Worm (Caenorhabditis elegans): ENCODE data around the gene sec-3.

The sec-3 gene

DNA sequence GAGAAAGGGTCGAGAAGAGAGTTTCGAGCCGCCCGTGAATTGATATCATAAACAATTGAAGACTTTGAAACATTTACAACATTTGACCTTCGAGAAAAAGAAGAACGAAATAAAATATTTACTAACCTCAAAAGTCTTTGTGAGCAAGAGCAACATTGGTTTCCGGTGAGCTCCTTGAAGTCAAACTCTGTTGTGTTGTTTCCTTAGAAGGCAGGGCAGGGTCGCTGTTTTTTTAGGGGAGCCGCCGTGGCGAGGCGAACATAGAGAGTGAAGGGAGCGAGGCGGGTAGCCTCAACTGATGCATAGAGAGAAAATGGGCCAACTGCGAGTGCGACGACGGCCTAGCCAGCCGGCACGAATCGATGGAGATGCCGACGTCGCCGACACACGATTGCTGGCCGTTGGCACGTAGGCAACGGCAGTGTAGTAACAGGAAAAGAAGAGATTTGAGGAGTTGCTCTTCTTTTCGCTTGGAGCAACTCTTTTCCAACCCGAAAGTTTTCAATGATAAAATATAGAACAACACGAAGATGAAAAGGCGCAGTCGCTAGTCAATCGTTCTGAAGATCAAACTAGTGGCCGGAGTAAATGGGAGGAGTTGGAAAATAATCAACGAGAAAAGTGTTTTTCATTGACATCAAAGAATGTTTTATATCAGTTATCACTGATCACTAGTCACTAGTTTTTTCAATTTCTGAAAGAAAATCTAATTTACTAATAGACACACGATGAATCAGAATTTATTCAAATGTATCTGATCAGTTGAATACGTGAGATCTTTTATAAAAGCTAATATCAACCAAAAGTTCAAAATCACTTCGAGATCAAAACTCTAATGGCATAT is 16.6 kb upstream of the sec-3 start, which contains the start of gene mai-1 (continued):
- TF ChIP-seq ceh-44 (GFP tag; IDR thresholded peaks at IDR 0.05) (no peak), ceh-62 (tag; optimal IDR thresholded peaks at IDR 0.05) (no peak), spr-3 (GFP tag; optimal IDR thresholded peaks at IDR 0.05) (peak; percentile 37), nhr-111 (GFP tag; optimal IDR thresholded peaks at IDR 0.05) (no peak), daf-19 (GFP tag; conservative IDR thresholded peaks at IDR 0.05) (0 out of 2 replicates have a peak, but pooled peaks have one; percentile 36), nhr-237 (tag; optimal IDR thresholded peaks at IDR 0.05) (no peak), T20F7.1 (GFP tag; optimal IDR thresholded peaks at IDR 0.05) (no peak), pqm-1 (tag; optimal IDR thresholded peaks at IDR 0.05) (peak; percentile 29), Y75B8A.6 (GFP tag; IDR thresholded peaks at IDR 0.05) (0 out of 2 replicates have a peak, but pooled peaks have one; percentile 40), zfp-2 (tag; optimal IDR thresholded peaks at IDR 0.05) (no peak)

DNA sequence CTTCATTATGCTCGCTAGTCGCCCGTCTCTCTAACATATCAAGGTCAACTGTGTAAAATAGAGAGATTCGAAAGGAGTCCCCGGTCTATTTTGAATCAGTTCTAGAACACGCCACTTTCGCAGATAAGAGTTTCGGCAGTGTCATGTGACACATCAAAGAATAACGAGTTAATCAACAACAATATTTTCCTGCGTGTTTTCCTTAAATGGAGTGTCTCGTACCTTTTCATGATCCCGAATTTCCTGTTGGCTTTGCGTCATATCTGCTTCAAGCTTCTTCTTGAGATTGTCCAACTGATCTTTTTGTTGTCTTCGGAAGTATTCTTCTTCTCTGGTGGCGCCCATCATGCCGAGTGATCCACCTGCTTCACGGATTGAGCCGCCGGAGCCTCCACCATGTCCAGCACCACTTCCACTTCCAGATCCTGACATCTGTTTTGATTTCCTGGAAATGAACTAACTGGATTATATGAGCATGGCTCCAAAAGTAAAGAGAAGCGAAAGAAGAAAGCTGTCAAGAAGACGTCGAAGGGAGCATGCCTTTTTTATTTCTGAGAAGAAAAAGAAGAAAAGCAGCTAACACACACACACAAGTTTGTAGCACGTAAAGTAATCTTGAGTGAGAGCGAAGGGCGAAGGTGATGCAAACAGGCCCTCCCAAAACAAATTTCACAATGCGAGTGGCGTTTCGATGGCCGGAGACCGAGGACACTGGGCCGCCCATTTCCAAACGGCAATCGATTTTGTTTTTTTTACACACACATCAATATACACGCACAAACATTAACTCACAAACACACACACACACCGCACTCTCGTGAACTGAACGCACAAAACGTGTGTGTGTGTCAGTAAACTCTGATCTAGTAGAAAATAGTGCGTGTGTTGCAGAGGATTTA is 15.7 kb upstream of the sec-3 start:
- TF ChIP-seq lin-15B (tag; optimal IDR thresholded peaks at IDR 0.05) (no peak), nhr-42 (GFP tag; IDR thresholded peaks at IDR 0.05) (no peak), mep-1 (tag; optimal IDR thresholded peaks at IDR 0.05) (no peak), nhr-41 (GFP tag; IDR thresholded peaks at IDR 0.05) (no peak), php-3 (GFP tag; IDR thresholded peaks at IDR 0.05) (peak; percentile 51; the same call in 1 of the 2 replicates), mes-2 (tag; optimal IDR thresholded peaks at IDR 0.05; ENCODE audit: poor library complexity, severe bottlenecking) (peak; percentile 24), dmd-9 (GFP tag; IDR thresholded peaks at IDR 0.05) (no peak), attf-4 (tag; optimal IDR thresholded peaks at IDR 0.05) (no peak), aha-1 (tag) (peak; percentile 89), zip-11 (GFP tag; IDR thresholded peaks at IDR 0.05) (no peak), Y5F2A.4 (GFP tag; optimal IDR thresholded peaks at IDR 0.05) (no peak), daf-12 (tag; optimal IDR thresholded peaks at IDR 0.05) (no peak), Y75B8A.6 (GFP tag; IDR thresholded peaks at IDR 0.05) (no peak; the same call in 1 of the 2 replicates), madf-9 (GFP tag; conservative IDR thresholded peaks at IDR 0.05) (no peak), ceh-62 (tag; optimal IDR thresholded peaks at IDR 0.05) (no peak), ztf-7 (tag; optimal IDR thresholded peaks at IDR 0.05) (no peak), unc-62 (GFP tag; optimal IDR thresholded peaks at IDR 0.05 in 1 of 2) (peak in 1 of 2 experiments; percentile 93), unc-62 (tag; optimal IDR thresholded peaks at IDR 0.05) (no peak), daf-16 (GFP tag; optimal IDR thresholded peaks at IDR 0.05) (peak in 1 of 2 experiments; percentile 49), daf-16 (tag; optimal IDR thresholded peaks at IDR 0.05) (peak; percentile 88), sdz-12 (GFP tag; optimal IDR thresholded peaks at IDR 0.05) (no peak), hlh-11 (tag; optimal IDR thresholded peaks at IDR 0.05) (peak; percentile 63), lim-7 (GFP tag; IDR thresholded peaks at IDR 0.05) (no peak), unc-39 (tag; optimal IDR thresholded peaks at IDR 0.05) (no peak), spr-1 (tag; optimal IDR thresholded peaks at IDR 0.05) (no peak), dmd-8 (GFP tag; IDR thresholded peaks at IDR 0.05) (no peak), nhr-102 (tag; optimal IDR thresholded peaks at IDR 0.05) (peak; percentile 35), pha-4 (GFP tag; IDR thresholded peaks at IDR 0.05) (no peak; the same call in 1 of the 2 replicates), pha-4 (tag; optimal IDR thresholded peaks at IDR 0.05) (peak; percentile 46), nhr-28 (tag; optimal IDR thresholded peaks at IDR 0.05) (peak; percentile 84), dpl-1 (GFP tag; optimal IDR thresholded peaks at IDR 0.05) (no peak), snpc-4 (tag; optimal IDR thresholded peaks at IDR 0.05) (no peak), madf-5 (GFP tag; IDR thresholded peaks at IDR 0.05) (no peak), D1046.2 (GFP tag; IDR thresholded peaks at IDR 0.05) (peak; percentile 38; the same call in 1 of the 2 replicates), T26A8.4 (GFP tag; IDR thresholded peaks at IDR 0.05) (no peak; the same call in 1 of the 2 replicates), egl-27 (tag; optimal IDR thresholded peaks at IDR 0.05) (no peak), rbr-2 (tag; optimal IDR thresholded peaks at IDR 0.05) (no peak), nhr-11 (tag; optimal IDR thresholded peaks at IDR 0.05) (peak; percentile 48), hlh-30 (tag; optimal IDR thresholded peaks at IDR 0.05; ENCODE audit: insufficient read depth) (peak; percentile 64)

Measured in whole organism, L4 larva.